Worm (Caenorhabditis elegans) whole organism, young adult: Measurements from ENCODE around the gene Y68A4B.3.

ENCODE experiments used
- F49E8.2 ChIP-seq: sonication (generic microtip); optimal IDR thresholded peaks from 3 replicates; lab custom pipeline; 2017; ENCODE audit warnings: missing genetic modification characterization, mild to moderate bottlenecking, missing compliant biosample characterization, antibody characterized with exemption, moderate library complexity; ENCODE audit not compliant: insufficient read depth
- Y56A3A.18 ChIP-seq: fragments of 200-800 bp; sonication (Bioruptor generic); IDR thresholded peaks from 2 replicates; pipeline ENCODE4 v1.3.6; 2022; ENCODE audit warnings: missing genetic modification reagents, missing genetic modification characterization, missing compliant biosample characterization
- aptf-3 ChIP-seq: fragments of 200-800 bp; sonication (Bioruptor generic); IDR thresholded peaks from 2 replicates; pipeline ENCODE4 v1.3.6; 2022; ENCODE audit warnings: missing genetic modification characterization, missing compliant biosample characterization
- attf-5 ChIP-seq: fragments of 200-800 bp; sonication (Bioruptor generic); optimal IDR thresholded peaks from 2 replicates; lab custom pipeline; 2018; ENCODE audit warnings: mild to moderate bottlenecking, missing genetic modification characterization, missing compliant biosample characterization
- nhr-27 ChIP-seq: fragments of 200-800 bp; sonication (Bioruptor generic); optimal IDR thresholded peaks from 2 replicates; lab custom pipeline; 2018; ENCODE audit warnings: mild to moderate bottlenecking, missing genetic modification characterization, moderate library complexity, missing compliant biosample characterization
- unc-130 ChIP-seq: sonication (generic microtip); optimal IDR thresholded peaks from 2 replicates; lab custom pipeline; 2016; ENCODE audit warnings: missing genetic modification reagents, missing genetic modification characterization, missing compliant biosample characterization

DNA sequence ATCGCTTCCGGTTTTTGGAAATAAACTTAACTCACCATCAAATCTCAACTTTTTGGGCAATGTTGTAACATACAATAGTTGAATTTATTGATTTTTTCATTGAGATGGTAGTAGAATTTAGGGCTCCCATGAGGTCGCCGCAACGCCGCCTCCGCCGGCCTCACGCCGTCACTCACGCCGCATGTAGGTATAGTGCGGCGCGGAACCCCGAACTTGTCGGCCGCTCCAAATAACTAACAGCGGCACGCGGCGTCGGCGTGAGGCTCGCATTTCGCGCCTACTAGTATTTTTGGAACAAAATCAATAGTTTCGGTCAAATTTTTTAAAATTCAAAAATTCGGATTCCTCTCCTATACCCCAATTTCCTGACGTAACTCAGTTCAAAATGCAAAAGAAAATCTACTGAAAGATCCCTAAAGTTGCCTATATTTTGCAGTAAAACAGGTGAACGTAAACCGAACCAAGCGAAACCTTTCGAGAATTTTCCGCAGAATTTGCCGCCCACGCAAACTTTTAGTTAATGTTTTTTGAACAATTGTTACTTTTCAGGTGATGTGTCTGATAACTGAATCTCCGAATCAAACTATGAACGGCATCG is 9.0 kb upstream of the Y68A4B.3 start, which contains the start of gene Y61B8A.6:
- TF ChIP-seq aptf-3 (no peak), nhr-27 (tag; lab: Kevin White, UChicago) (no peak), Y56A3A.18 (GFP tag; lab: Robert Waterston, UW) (no peak), attf-5 (GFP tag; lab: Kevin White, UChicago) (no peak), unc-130 (GFP tag; lab: Kevin White, UChicago) (no peak), F49E8.2 (tag; lab: Kevin White, UChicago) (no peak)
